Worm (Caenorhabditis elegans) whole organism, L1 larva: Measurements from ENCODE around the gene CD4.1.
"Not testable (repeated sequence)": the region's sequence is repeated elsewhere in the genome, so short reads cannot be mapped to it uniquely, and the experiment has no call there.

ENCODE experiments used
- F16B12.6 ChIP-seq: fragments of 150-350 bp; optimal IDR thresholded peaks from 2 replicates; lab custom pipeline; 2014; ENCODE audit warnings: missing biosample characterization, missing genetic modification characterization
- ceh-63 ChIP-seq: fragments of 200-800 bp; sonication (Bioruptor generic); optimal IDR thresholded peaks from 2 replicates; lab custom pipeline; 2018; ENCODE audit warnings: mild to moderate bottlenecking, missing genetic modification characterization, missing compliant biosample characterization
- dpl-1 ChIP-seq, 3 experiments: fragments of 150-350 bp in 2 of 3; sonication (generic microtip) in 1 of 3; optimal IDR thresholded peaks; 2 replicates each; lab custom pipeline; 2014 to 2017; ENCODE audit warnings: missing biosample characterization in 3 of 3, missing genetic modification characterization in 3 of 3, missing genetic modification reagents in 3 of 3
- dsc-1 ChIP-seq: sonication (generic microtip); optimal IDR thresholded peaks from 2 replicates; lab custom pipeline; 2016; ENCODE audit warnings: mild to moderate bottlenecking, missing genetic modification characterization, missing compliant biosample characterization
- efl-1 ChIP-seq, 4 experiments: fragments of 150-350 bp; optimal IDR thresholded peaks in 3 of 4; peaks in 1 of 4; 1 replicate in 1 of 4; 2 replicates in 3 of 4; lab custom pipeline; 2014; ENCODE audit warnings: missing biosample characterization in 2 of 4, missing genetic modification characterization in 2 of 4, missing genetic modification reagents in 2 of 4
- elt-2 ChIP-seq: sonication (generic microtip); optimal IDR thresholded peaks from 2 replicates; lab custom pipeline; 2016; ENCODE audit warnings: missing genetic modification characterization, mild to moderate bottlenecking, inconsistent platforms, missing compliant biosample characterization, missing genetic modification reagents
- fkh-10 ChIP-seq: sonication (generic microtip); optimal IDR thresholded peaks from 2 replicates; lab custom pipeline; 2017; ENCODE audit warnings: missing biosample characterization, missing genetic modification reagents, missing genetic modification characterization
- fkh-8 ChIP-seq: sonication (generic microtip); optimal IDR thresholded peaks from 2 replicates; lab custom pipeline; 2016; ENCODE audit warnings: mild to moderate bottlenecking, missing genetic modification characterization, missing compliant biosample characterization
- hlh-4 ChIP-seq: sonication (generic microtip); optimal IDR thresholded peaks from 2 replicates; lab custom pipeline; 2016; ENCODE audit warnings: mild to moderate bottlenecking, missing genetic modification characterization, missing compliant biosample characterization
- hpl-2 ChIP-seq: fragments of 150-350 bp; optimal IDR thresholded peaks from 2 replicates; lab custom pipeline; 2014; ENCODE audit warnings: missing biosample characterization, missing genetic modification reagents, missing genetic modification characterization
- lin-14 ChIP-seq: fragments of 200-800 bp; sonication (Bioruptor generic); optimal IDR thresholded peaks from 2 replicates; lab custom pipeline; 2018; ENCODE audit warnings: mild to moderate bottlenecking, missing genetic modification characterization, moderate library complexity, missing compliant biosample characterization
- lsy-2 ChIP-seq, 2 experiments: fragments of 150-350 bp; optimal IDR thresholded peaks; 2 replicates each; lab custom pipeline; 2014; ENCODE audit warnings: missing biosample characterization in 2 of 2, missing genetic modification characterization in 2 of 2
- mab-9 ChIP-seq: fragments of 200-800 bp; sonication (Bioruptor generic); IDR thresholded peaks from 2 replicates; pipeline ENCODE4 v1.3.6; 2022; ENCODE audit warnings: missing genetic modification reagents, missing genetic modification characterization, missing compliant biosample characterization
- mef-2 ChIP-seq: fragments of 150-350 bp; optimal IDR thresholded peaks from 2 replicates; lab custom pipeline; 2014; ENCODE audit warnings: missing biosample characterization, missing genetic modification characterization
- mep-1 ChIP-seq: fragments of 150-350 bp; optimal IDR thresholded peaks from 2 replicates; lab custom pipeline; 2014; ENCODE audit warnings: missing biosample characterization, missing genetic modification characterization
- nhr-71 ChIP-seq: sonication (generic microtip); optimal IDR thresholded peaks from 2 replicates; lab custom pipeline; 2016; ENCODE audit warnings: mild to moderate bottlenecking, missing genetic modification characterization, moderate library complexity, missing compliant biosample characterization
- nhr-85 ChIP-seq: sonication (generic microtip); peaks from one replicate; lab custom pipeline; 2016; ENCODE audit warnings: missing genetic modification characterization, inconsistent platforms, missing compliant biosample characterization
- pqm-1 ChIP-seq: sonication (generic microtip); optimal IDR thresholded peaks from 3 replicates; lab custom pipeline; 2017; ENCODE audit warnings: missing biosample characterization, missing genetic modification characterization
- rnt-1 ChIP-seq: sonication (generic microtip); optimal IDR thresholded peaks from 2 replicates; lab custom pipeline; 2016; ENCODE audit warnings: mild to moderate bottlenecking, missing genetic modification characterization, moderate library complexity, missing compliant biosample characterization
- snu-23 ChIP-seq: sonication (generic microtip); optimal IDR thresholded peaks from 2 replicates; lab custom pipeline; 2016; ENCODE audit warnings: missing genetic modification characterization, missing compliant biosample characterization
- swsn-7 ChIP-seq: sonication (generic microtip); optimal IDR thresholded peaks from 2 replicates; lab custom pipeline; 2016; ENCODE audit warnings: missing genetic modification characterization, missing compliant biosample characterization
- unc-98 ChIP-seq: fragments of 200-800 bp; sonication (Bioruptor generic); IDR thresholded peaks from 2 replicates; pipeline ENCODE4 v1.3.6; 2022; ENCODE audit warnings: missing genetic modification characterization, missing compliant biosample characterization
- vab-15 ChIP-seq: sonication (generic microtip); optimal IDR thresholded peaks from 2 replicates; lab custom pipeline; 2017; ENCODE audit warnings: missing genotype, mild to moderate bottlenecking, missing genetic modification characterization, missing compliant biosample characterization
- zag-1 ChIP-seq: fragments of 150-350 bp; optimal IDR thresholded peaks from 2 replicates; lab custom pipeline; 2014; ENCODE audit warnings: missing biosample characterization, missing genetic modification characterization
- ztf-4 ChIP-seq: fragments of 150-350 bp; optimal IDR thresholded peaks from 2 replicates; lab custom pipeline; 2014; ENCODE audit warnings: missing biosample characterization, missing genetic modification characterization

The CD4.1 gene

DNA sequence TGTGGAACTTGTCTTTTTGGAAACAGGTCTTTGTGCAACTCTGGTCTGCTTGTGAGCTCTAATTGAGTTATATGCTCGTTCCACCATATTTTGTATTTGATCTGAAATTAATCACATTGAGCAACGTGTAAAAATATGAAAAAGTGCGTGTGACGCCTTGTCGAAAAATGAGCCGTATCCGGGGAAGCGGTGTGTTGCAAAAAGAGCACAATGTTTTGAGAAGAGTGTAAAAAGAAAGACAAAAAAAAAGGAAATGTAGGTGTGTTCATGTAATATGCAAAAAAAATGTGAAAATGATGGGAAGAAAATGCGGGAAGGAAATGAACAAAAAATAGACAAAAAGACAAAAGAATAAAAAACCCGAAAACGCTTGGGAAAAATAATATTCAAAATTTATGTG is 24.4 kb downstream of the CD4.1 start, which contains the start of gene acy-4 (continued):
- TF ChIP-seq hlh-4 (tag; lab: Kevin White, UChicago) = no peak

DNA sequence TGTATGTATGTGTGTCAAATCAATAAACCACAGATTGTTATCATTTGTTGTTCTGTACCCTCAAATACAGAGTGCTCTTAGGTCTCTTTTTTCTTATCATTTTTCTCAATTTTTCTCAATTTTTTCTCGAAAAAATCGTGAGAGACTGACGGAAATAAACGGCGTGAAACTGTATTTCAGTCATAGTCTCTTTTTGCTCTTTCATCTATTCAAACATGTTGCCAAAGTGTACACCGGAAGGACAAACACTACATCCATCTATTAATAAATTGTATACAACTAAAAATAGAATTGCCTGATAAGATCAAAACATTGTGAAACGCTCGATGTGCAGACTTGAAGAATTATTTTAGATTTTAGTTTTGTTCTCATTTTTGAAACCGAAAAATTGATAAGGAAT is 28.1 kb downstream of the CD4.1 start:
- no peak for TF ChIP-seq snu-23 (GFP tag; lab: Kevin White, UChicago)
- TF ChIP-seq efl-1 (optimal IDR thresholded peaks at IDR 0.05; lab: Kevin White, UChicago) = no peak
- peak in 1 of 2 experiments; percentile 80 for TF ChIP-seq efl-1 (GFP tag; optimal IDR thresholded peaks at IDR 0.05 in 1 of 2; lab: Kevin White, UChicago)
- TF ChIP-seq elt-2 (tag; lab: Kevin White, UChicago) = peak; percentile 57

DNA sequence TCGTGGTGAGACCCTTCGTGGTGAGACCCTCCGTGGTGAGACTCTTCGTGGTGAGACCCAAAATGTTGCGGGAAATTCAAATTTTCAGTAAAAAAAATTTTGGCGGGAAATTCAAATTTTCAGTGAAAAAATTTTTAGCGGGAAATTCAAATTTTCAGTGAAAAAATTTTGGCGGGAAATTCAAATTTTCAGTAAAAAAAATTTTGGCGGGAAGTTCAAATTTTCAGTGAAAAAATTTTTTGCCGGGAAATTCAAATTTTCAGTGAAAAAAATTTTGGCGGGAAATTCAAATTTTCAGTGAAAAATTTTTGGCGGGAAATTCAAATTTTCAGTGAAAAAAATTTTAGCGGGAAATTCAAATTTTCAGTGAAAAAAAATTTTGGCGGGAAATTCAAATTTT is 33.7 kb downstream of the CD4.1 start:
- not testable (repeated sequence) for TF ChIP-seq efl-1 (optimal IDR thresholded peaks at IDR 0.05; lab: Kevin White, UChicago)
- TF ChIP-seq efl-1 (GFP tag; optimal IDR thresholded peaks at IDR 0.05 in 1 of 2; lab: Kevin White, UChicago) (peak; percentile 34 to 62), unc-98 (GFP tag; lab: Robert Waterston, UW) (peak; percentile 15; the same call in 1 of the 2 replicates)

DNA sequence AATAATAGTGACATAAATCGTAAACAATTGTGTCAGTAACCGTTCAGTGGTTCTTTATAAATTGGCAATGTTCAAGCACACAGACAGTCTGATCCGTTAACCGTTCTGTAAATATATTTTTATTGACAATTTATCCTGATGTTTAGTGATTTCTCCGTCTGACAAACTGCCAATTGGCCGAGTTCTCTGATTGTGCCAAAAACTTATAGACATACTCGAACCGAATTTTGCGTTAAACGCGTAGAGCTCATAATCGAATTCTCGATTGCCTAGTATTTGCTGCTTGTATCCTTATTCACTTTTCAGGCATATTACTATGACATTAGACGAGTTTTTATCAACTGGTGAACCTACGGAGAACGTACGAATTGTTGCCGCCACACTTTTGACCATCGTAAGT is 37.8 kb downstream of the CD4.1 start, which contains the start of gene srx-117:
TSS of gene srx-117 (plus strand) at position 301 of the 400 bp plus-strand sequence.
- TF ChIP-seq elt-2 (tag; lab: Kevin White, UChicago) (no peak), rnt-1 (tag; lab: Kevin White, UChicago) (no peak), mab-9 (GFP tag; lab: Robert Waterston, UW) (no peak), dsc-1 (no peak), swsn-7 (tag; lab: Kevin White, UChicago) (no peak), mep-1 (tag; lab: Kevin White, UChicago) (no peak)

DNA sequence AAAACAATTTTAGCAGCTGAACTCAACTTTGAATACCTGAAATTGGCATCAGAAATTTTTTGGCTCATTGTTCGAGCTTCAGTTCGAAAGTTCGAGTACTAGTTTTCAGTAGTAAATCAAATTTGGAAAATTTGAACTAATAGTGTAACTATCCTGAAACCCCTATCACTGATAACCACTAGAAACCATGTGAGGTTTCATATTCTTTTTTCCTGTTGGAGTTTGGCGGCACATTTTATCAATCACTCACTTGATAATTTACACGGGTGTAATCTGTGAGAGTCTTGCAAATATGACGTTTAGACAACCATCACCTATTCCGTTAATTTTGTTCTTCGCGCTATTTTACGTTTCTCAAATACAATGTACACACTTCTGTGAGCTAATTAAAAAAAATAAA is 41.0 kb downstream of the CD4.1 start, which contains the start of gene C14C11.4:
TSS of gene C14C11.4 (plus strand) at position 252 of the 400 bp plus-strand sequence.
- TF ChIP-seq pqm-1 (tag; lab: Kevin White, UChicago) (no peak), dsc-1 (no peak), ceh-63 (GFP tag; lab: Kevin White, UChicago) (no peak), zag-1 (no peak), nhr-85 (tag; lab: Kevin White, UChicago) (no peak), dpl-1 (GFP tag; optimal IDR thresholded peaks at IDR 0.05; lab: Kevin White, UChicago) (no peak), elt-2 (tag; lab: Kevin White, UChicago) (peak; percentile 53), efl-1 (optimal IDR thresholded peaks at IDR 0.05; lab: Kevin White, UChicago) (no peak), efl-1 (GFP tag; optimal IDR thresholded peaks at IDR 0.05 in 1 of 2; lab: Kevin White, UChicago) (peak in 1 of 2 experiments; percentile 67), vab-15 (tag; lab: Kevin White, UChicago) (no peak)

DNA sequence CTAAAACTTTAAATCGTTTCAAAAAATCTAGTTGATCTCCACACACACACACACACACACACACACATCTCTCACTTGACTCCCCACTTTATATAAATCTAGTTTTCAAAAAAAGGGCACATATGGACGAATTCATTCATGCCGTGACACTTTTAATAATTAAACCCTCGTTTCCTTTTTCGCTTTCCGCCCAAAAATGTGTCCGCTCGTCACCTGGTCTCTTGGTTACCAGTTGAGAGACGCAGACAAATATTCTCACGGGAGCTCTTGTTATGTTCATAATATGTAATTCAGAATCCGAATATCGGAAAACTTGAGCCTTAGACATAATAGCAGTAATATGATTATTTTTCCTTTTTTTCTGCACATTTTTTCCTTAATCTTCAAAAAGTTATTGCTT is 45.5 kb downstream of the CD4.1 start:
- TF ChIP-seq fkh-10 (GFP tag; lab: Kevin White, UChicago) (no peak), hpl-2 (GFP tag; lab: Kevin White, UChicago) (no peak), nhr-85 (tag; lab: Kevin White, UChicago) (peak; percentile 47), ztf-4 (no peak), snu-23 (GFP tag; lab: Kevin White, UChicago) (peak; percentile 8), lin-14 (peak; percentile 62), mef-2 (tag; lab: Kevin White, UChicago) (no peak), fkh-8 (tag; lab: Kevin White, UChicago) (peak; percentile 78), unc-98 (GFP tag; lab: Robert Waterston, UW) (no peak), lsy-2 (tag; optimal IDR thresholded peaks at IDR 0.05; lab: Kevin White, UChicago) (peak in 1 of 2 experiments; percentile 15), nhr-71 (tag; lab: Kevin White, UChicago) (peak; percentile 12)

DNA sequence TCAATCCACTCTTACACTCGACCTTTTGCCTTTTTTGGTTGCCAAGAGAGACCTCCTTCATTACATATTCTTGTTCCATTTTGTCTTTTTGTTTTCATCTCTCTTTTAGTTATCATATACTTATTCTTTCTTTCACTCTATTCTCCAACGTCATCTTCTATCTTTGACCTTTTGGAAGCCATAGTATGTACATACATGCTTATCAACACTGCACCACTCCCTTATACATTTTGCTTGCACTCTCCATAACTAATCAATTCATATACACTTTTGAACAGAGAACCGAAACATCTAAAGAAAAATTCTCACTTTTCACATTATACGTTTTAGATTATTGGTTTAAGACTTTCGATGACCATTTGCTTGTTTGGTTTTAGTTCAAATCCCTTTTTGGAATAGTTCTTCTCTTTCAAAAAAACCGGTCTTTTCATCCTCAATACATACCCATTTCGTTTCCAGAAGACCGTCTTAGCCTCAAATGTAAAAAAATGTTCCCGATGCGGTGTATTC is 47.7 kb downstream of the CD4.1 start, which contains the start of gene hex-2:
TSS of gene hex-2 (plus strand) at position 460 of the 510 bp plus-strand sequence.
- no peak for TF ChIP-seq lin-14
- TF ChIP-seq elt-2 (tag; lab: Kevin White, UChicago) = peak; percentile 11
- TF ChIP-seq efl-1 (optimal IDR thresholded peaks at IDR 0.05; lab: Kevin White, UChicago) = no peak
- peak in 1 of 2 experiments; percentile 51 for TF ChIP-seq efl-1 (GFP tag; optimal IDR thresholded peaks at IDR 0.05 in 1 of 2; lab: Kevin White, UChicago)
- TF ChIP-seq F16B12.6 (tag; lab: Kevin White, UChicago) = no peak
